Worm (Caenorhabditis elegans): Measurements from ENCODE around the gene ZK856.11.

ce11 chrV:10204863-10205338 is at the start of gene ZK856.11, which contains the start of gene ZK856.19:
- TF ChIP-seq F13C5.2 (tag; optimal IDR thresholded peaks at IDR 0.05) (no peak), tra-4 (tag; optimal IDR thresholded peaks at IDR 0.05) (no peak), aly-1 (tag; optimal IDR thresholded peaks at IDR 0.05) (no peak), ceh-36 (tag; optimal IDR thresholded peaks at IDR 0.05) (no peak), ama-1 (optimal IDR thresholded peaks at IDR 0.05) (no peak)
